Fruit fly (Drosophila melanogaster) whole organism, embryonic: ENCODE data around the gene CG17207.

ENCODE experiments used
- Awh ChIP-seq: fragments of 200-800 bp; sonication (Bioruptor generic); IDR thresholded peaks from 2 replicates; pipeline ENCODE4, ENCODE4 v1.3.6; 2022; ENCODE audit warnings: missing biosample characterization, missing genetic modification characterization
- B-H1 ChIP-seq: fragments of 200-800 bp; sonication (Bioruptor generic); IDR thresholded peaks from 3 replicates; pipeline ENCODE4 v1.3.6; 2022; ENCODE audit warnings: missing biosample characterization, missing genetic modification characterization
- Bdp1 ChIP-seq: fragments of 200-800 bp; sonication (Bioruptor generic); optimal IDR thresholded peaks from 3 replicates; lab custom pipeline; 2016; ENCODE audit warnings: missing biosample characterization, missing genetic modification characterization
- CG10267 ChIP-seq: fragments of 200-800 bp; sonication (Bioruptor generic); optimal IDR thresholded peaks from 2 replicates; lab custom pipeline; 2018; ENCODE audit warnings: missing biosample characterization, mild to moderate bottlenecking, missing genetic modification characterization, moderate library complexity
- CG11560 ChIP-seq: fragments of 200-800 bp; sonication (Bioruptor generic); IDR thresholded peaks from 3 replicates; pipeline ENCODE4 v1.3.6; 2022; ENCODE audit warnings: missing biosample characterization, missing genetic modification characterization
- CG12071 ChIP-seq: fragments of 200-800 bp; sonication (Bioruptor generic); optimal IDR thresholded peaks from 3 replicates; lab custom pipeline; 2018; ENCODE audit warnings: missing biosample characterization, mild to moderate bottlenecking, missing genetic modification characterization
- CG12104 ChIP-seq: fragments of 200-800 bp; sonication (Bioruptor generic); optimal IDR thresholded peaks from 3 replicates; lab custom pipeline; 2016; ENCODE audit warnings: missing biosample characterization, missing genetic modification characterization
- CG12236 ChIP-seq: fragments of 200-800 bp; sonication (Bioruptor generic); optimal IDR thresholded peaks from 2 replicates; lab custom pipeline; 2016; ENCODE audit warnings: missing biosample characterization, missing genetic modification characterization
- CG12942 ChIP-seq: fragments of 200-800 bp; sonication (Bioruptor generic); optimal IDR thresholded peaks from 3 replicates; lab custom pipeline; 2016; ENCODE audit warnings: missing biosample characterization, missing genetic modification characterization
- CG14014 ChIP-seq: fragments of 200-800 bp; sonication (Bioruptor generic); IDR thresholded peaks from 2 replicates; pipeline ENCODE4 v1.3.6; 2022; ENCODE audit warnings: missing biosample characterization, missing genetic modification characterization
- CG15514 ChIP-seq: fragments of 200-800 bp; sonication (Bioruptor generic); optimal IDR thresholded peaks from 3 replicates; lab custom pipeline; 2017; ENCODE audit warnings: missing biosample characterization, missing genetic modification characterization, mild to moderate bottlenecking, moderate library complexity, missing genetic modification reagents
- CG33557 ChIP-seq: fragments of 200-800 bp; sonication (Bioruptor generic); optimal IDR thresholded peaks from 2 replicates; lab custom pipeline; 2019; ENCODE audit warnings: missing biosample characterization, mild to moderate bottlenecking, missing genetic modification characterization, moderate library complexity
- CG5245 ChIP-seq: fragments of 200-800 bp; sonication (Bioruptor generic); optimal IDR thresholded peaks from 3 replicates; lab custom pipeline; 2016; ENCODE audit warnings: missing biosample characterization, missing genetic modification characterization
- CG7987 ChIP-seq: fragments of 200-800 bp; sonication (Bioruptor generic); optimal IDR thresholded peaks from 2 replicates; lab custom pipeline; 2018; ENCODE audit warnings: missing biosample characterization, mild to moderate bottlenecking, missing genetic modification characterization, moderate library complexity
- CG8281 ChIP-seq: fragments of 200-800 bp; sonication (Bioruptor generic); optimal IDR thresholded peaks from 2 replicates; lab custom pipeline; 2018; ENCODE audit warnings: missing biosample characterization, mild to moderate bottlenecking, missing genetic modification characterization, moderate library complexity
- CG9876 ChIP-seq: fragments of 200-800 bp; sonication (Bioruptor generic); optimal IDR thresholded peaks from 2 replicates; lab custom pipeline; 2016; ENCODE audit warnings: missing biosample characterization, missing genetic modification characterization
- Gsc ChIP-seq: fragments of 200-800 bp; sonication (Bioruptor generic); IDR thresholded peaks from 2 replicates; pipeline ENCODE4 v1.3.6; 2022; ENCODE audit warnings: missing biosample characterization, missing genetic modification characterization
- HLH4C ChIP-seq: fragments of 200-800 bp; sonication (Bioruptor generic); IDR thresholded peaks from 3 replicates; pipeline ENCODE4 v1.3.6; 2022; ENCODE audit warnings: missing biosample characterization, missing genetic modification characterization; ENCODE audit not compliant: partially characterized antibody
- Hand ChIP-seq: fragments of 200-800 bp; sonication (Bioruptor generic); optimal IDR thresholded peaks from 2 replicates; lab custom pipeline; 2017; ENCODE audit warnings: mild to moderate bottlenecking, missing biosample characterization, missing genetic modification reagents, missing genetic modification characterization
- HmgZ ChIP-seq: fragments of 200-800 bp; sonication (Bioruptor generic); optimal IDR thresholded peaks from 2 replicates; lab custom pipeline; 2018; ENCODE audit warnings: missing biosample characterization, mild to moderate bottlenecking, missing genetic modification characterization
- Hr51 ChIP-seq, 2 experiments: fragments of 200-800 bp; sonication (Bioruptor generic); optimal IDR thresholded peaks; 2 replicates in 1 of 2; 3 replicates in 1 of 2; lab custom pipeline; 2016 to 2018; ENCODE audit warnings: missing biosample characterization in 2 of 2, missing genetic modification characterization in 2 of 2, mild to moderate bottlenecking in 1 of 2, moderate library complexity in 1 of 2
- MBD-R2 ChIP-seq: fragments of 200-800 bp; sonication (Bioruptor generic); IDR thresholded peaks from 2 replicates; pipeline ENCODE4 v1.3.6; 2022; ENCODE audit warnings: missing biosample characterization, missing genetic modification characterization
- MESR4 ChIP-seq: fragments of 200-800 bp; sonication (Bioruptor generic); optimal IDR thresholded peaks from 2 replicates; lab custom pipeline; 2018; ENCODE audit warnings: missing biosample characterization, mild to moderate bottlenecking, missing genetic modification characterization, moderate library complexity
- Med ChIP-seq: fragments of 200-800 bp; sonication (Bioruptor generic); peaks from one replicate; lab custom pipeline; 2016; ENCODE audit warnings: missing biosample characterization, missing genetic modification characterization, mild to moderate bottlenecking, inconsistent platforms, moderate library complexity
- Opbp ChIP-seq: fragments of 200-800 bp; sonication (Bioruptor generic); IDR thresholded peaks from 3 replicates; pipeline ENCODE4 v1.3.6; 2022; ENCODE audit warnings: missing biosample characterization, missing genetic modification characterization; ENCODE audit not compliant: partially characterized antibody
- Scr ChIP-seq: fragments of 200-800 bp; sonication (Bioruptor generic); IDR thresholded peaks from 2 replicates; pipeline ENCODE4 v1.3.6; 2022; ENCODE audit warnings: missing biosample characterization, missing genetic modification characterization; ENCODE audit not compliant: partially characterized antibody
- Sry-β ChIP-seq: fragments of 200-800 bp; sonication (Bioruptor generic); optimal IDR thresholded peaks from 2 replicates; lab custom pipeline; 2018; ENCODE audit warnings: missing biosample characterization, mild to moderate bottlenecking, missing genetic modification characterization, moderate library complexity
- Stat92E ChIP-seq, 3 experiments: fragments of >200 bp in 2 of 3; fragments of 200-800 bp in 1 of 3; sonication (Bioruptor generic) in 1 of 3; optimal IDR thresholded peaks; 2 replicates each; lab custom pipeline; 2017 to 2019; ENCODE audit warnings: missing biosample characterization in 3 of 3, missing genetic modification characterization in 3 of 3, mild to moderate bottlenecking in 1 of 3, moderate library complexity in 1 of 3
- Vsx1 ChIP-seq: fragments of 200-800 bp; sonication (Bioruptor generic); optimal IDR thresholded peaks from 2 replicates; lab custom pipeline; 2017; ENCODE audit warnings: missing biosample characterization, mild to moderate bottlenecking, missing genetic modification characterization, missing genetic modification reagents
- ab ChIP-seq: fragments of 200-800 bp; sonication (Bioruptor generic); optimal IDR thresholded peaks from 2 replicates; lab custom pipeline; 2016; ENCODE audit warnings: missing biosample characterization, missing genetic modification characterization
- ac ChIP-seq: fragments of 200-800 bp; sonication (Bioruptor generic); optimal IDR thresholded peaks from 3 replicates; lab custom pipeline; 2017; ENCODE audit warnings: missing biosample characterization, mild to moderate bottlenecking, missing genetic modification characterization
- bigmax ChIP-seq: fragments of 200-800 bp; sonication (Bioruptor generic); optimal IDR thresholded peaks from 2 replicates; lab custom pipeline; 2018; ENCODE audit warnings: missing biosample characterization, mild to moderate bottlenecking, missing genetic modification characterization
- chm ChIP-seq: fragments of 200-800 bp; sonication (Bioruptor generic); IDR thresholded peaks from 2 replicates; pipeline ENCODE4 v1.3.6; 2022; ENCODE audit warnings: missing biosample characterization, missing genetic modification characterization
- corto ChIP-seq: fragments of 200-800 bp; sonication (Bioruptor generic); optimal IDR thresholded peaks from 2 replicates; lab custom pipeline; 2016; ENCODE audit warnings: missing biosample characterization, mild to moderate bottlenecking, missing genetic modification characterization, moderate library complexity
- exex ChIP-seq: fragments of 200-800 bp; sonication (Bioruptor generic); optimal IDR thresholded peaks from 4 replicates; lab custom pipeline; 2018; ENCODE audit warnings: missing biosample characterization, mild to moderate bottlenecking, missing genetic modification characterization, moderate library complexity
- gem ChIP-seq: fragments of 200-800 bp; sonication (Bioruptor generic); optimal IDR thresholded peaks from 2 replicates; lab custom pipeline; 2019; ENCODE audit warnings: missing biosample characterization, mild to moderate bottlenecking, missing genetic modification characterization, moderate library complexity
- hbn ChIP-seq: fragments of 200-800 bp; sonication (Bioruptor generic); IDR thresholded peaks from 2 replicates; pipeline ENCODE4 v1.3.6; 2022; ENCODE audit warnings: missing biosample characterization, missing genetic modification characterization; ENCODE audit not compliant: partially characterized antibody
- insv ChIP-seq, 2 experiments: fragments of 200-800 bp; sonication (Bioruptor generic); optimal IDR thresholded peaks; 3 replicates each; lab custom pipeline; 2016 to 2018; ENCODE audit warnings: missing biosample characterization in 2 of 2, missing genetic modification characterization in 2 of 2
- kah ChIP-seq: fragments of 200-800 bp; sonication (Bioruptor generic); optimal IDR thresholded peaks from 2 replicates; lab custom pipeline; 2018; ENCODE audit warnings: missing biosample characterization, mild to moderate bottlenecking, missing genetic modification characterization
- mirr ChIP-seq: fragments of 200-800 bp; sonication (Bioruptor generic); optimal IDR thresholded peaks from 3 replicates; lab custom pipeline; 2018; ENCODE audit warnings: missing biosample characterization, mild to moderate bottlenecking, missing genetic modification characterization
- nerfin-1 ChIP-seq: fragments of 200-800 bp; sonication (Bioruptor generic); optimal IDR thresholded peaks from 3 replicates; lab custom pipeline; 2019; ENCODE audit warnings: missing biosample characterization, mild to moderate bottlenecking, missing genetic modification characterization, moderate library complexity
- sc ChIP-seq, 3 experiments: fragments of >200 bp in 2 of 3; fragments of 200-800 bp in 1 of 3; sonication (Bioruptor generic) in 1 of 3; optimal IDR thresholded peaks; 2 replicates in 2 of 3; 3 replicates in 1 of 3; lab custom pipeline; 2017; ENCODE audit warnings: mild to moderate bottlenecking in 1 of 3, missing biosample characterization in 1 of 3, missing genetic modification characterization in 1 of 3, missing genetic modification reagents in 1 of 3
- sd ChIP-seq: fragments of 200-800 bp; sonication (Bioruptor generic); optimal IDR thresholded peaks from 3 replicates; lab custom pipeline; 2018; ENCODE audit warnings: missing biosample characterization, mild to moderate bottlenecking, missing genetic modification characterization, moderate library complexity
- sens ChIP-seq: fragments of 200-800 bp; sonication (Bioruptor generic); peaks from one replicate; lab custom pipeline; 2016; ENCODE audit warnings: missing biosample characterization, missing genetic modification characterization
- shn ChIP-seq: fragments of 200-800 bp; sonication (Bioruptor generic); optimal IDR thresholded peaks from 3 replicates; lab custom pipeline; 2016; ENCODE audit warnings: missing biosample characterization, missing genetic modification characterization
- trh ChIP-seq: fragments of 200-800 bp; sonication (Bioruptor generic); optimal IDR thresholded peaks from 2 replicates; lab custom pipeline; 2016; ENCODE audit warnings: missing biosample characterization, missing genetic modification characterization
- zen ChIP-seq: fragments of 200-800 bp; sonication (Bioruptor generic); optimal IDR thresholded peaks from 3 replicates; lab custom pipeline; 2018; ENCODE audit warnings: missing biosample characterization, mild to moderate bottlenecking, missing genetic modification characterization, moderate library complexity
- zf30C ChIP-seq: fragments of 200-800 bp; sonication (Bioruptor generic); optimal IDR thresholded peaks from 3 replicates; lab custom pipeline; 2018; ENCODE audit warnings: missing biosample characterization, mild to moderate bottlenecking, missing genetic modification characterization

CG17207 gene

DNA sequence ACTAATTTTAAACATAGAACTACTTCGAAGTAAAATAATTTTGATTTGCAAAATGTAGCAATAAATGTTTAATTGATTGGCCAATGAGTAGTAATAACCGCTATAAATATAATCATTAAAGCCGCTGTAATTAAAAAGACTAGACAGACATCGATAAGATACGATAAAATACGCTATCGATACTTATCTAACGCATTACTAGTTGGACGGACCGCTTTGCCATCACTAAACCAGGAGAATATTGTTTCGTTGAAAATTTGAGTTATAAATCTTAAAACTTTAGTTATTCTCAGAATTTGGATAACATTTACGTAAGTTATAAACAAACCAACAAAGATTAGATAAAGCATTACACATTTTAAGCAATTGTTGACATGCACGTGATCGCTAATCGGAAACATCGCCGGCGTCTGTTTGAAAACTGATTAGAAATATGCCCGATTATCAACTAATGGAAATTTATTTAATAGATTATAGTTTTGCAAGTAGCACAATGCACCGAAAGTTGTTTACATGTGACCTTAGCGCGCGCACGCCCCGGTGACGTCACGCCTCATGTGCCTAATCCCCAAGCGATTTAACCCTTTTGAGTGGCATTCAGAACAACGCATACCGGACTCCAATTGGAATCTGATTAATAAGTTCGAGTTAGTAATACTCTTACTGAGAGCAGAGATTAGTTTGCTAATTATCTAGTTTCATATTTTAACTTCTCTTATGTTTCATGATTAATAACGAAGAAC is 633 bp upstream of the CG17207 start, which contains the start of gene Desat1 (continued):
- TF ChIP-seq nerfin-1 (tag; lab: Kevin White, UChicago) = peak; percentile 19
- no peak for TF ChIP-seq sc (optimal IDR thresholded peaks at IDR 0.05; lab: Kevin White, UChicago)
- TF ChIP-seq sc (GFP tag; optimal IDR thresholded peaks at IDR 0.05; lab: Kevin White, UChicago) = no peak
- TF ChIP-seq trh (GFP tag; lab: Kevin White, UChicago) = no peak
- TF ChIP-seq zf30C = no peak
- peak; percentile 55 for TF ChIP-seq Sry-β
- peak; percentile 89 for TF ChIP-seq hbn (GFP tag; lab: Robert Waterston, UW)
- TF ChIP-seq MBD-R2 (GFP tag; lab: Robert Waterston, UW) = peak; percentile 54
- peak; percentile 23 for TF ChIP-seq CG33557 (GFP tag; lab: Kevin White, UChicago)
- TF ChIP-seq Hand (GFP tag; lab: Kevin White, UChicago) = no peak
- TF ChIP-seq CG8281 (tag; lab: Kevin White, UChicago) = no peak
- TF ChIP-seq kah (GFP tag; lab: Kevin White, UChicago) = no peak
- no peak for TF ChIP-seq bigmax
- no peak for TF ChIP-seq CG12104 (GFP tag; lab: Kevin White, UChicago)
- TF ChIP-seq Bdp1 (GFP tag; lab: Kevin White, UChicago) = no peak
- peak; percentile 36 for TF ChIP-seq HmgZ
- TF ChIP-seq Vsx1 = no peak
- TF ChIP-seq Awh = no peak
- TF ChIP-seq exex = peak; percentile 82
- TF ChIP-seq chm (GFP tag; lab: Robert Waterston, UW) = no peak
- TF ChIP-seq insv (GFP tag; optimal IDR thresholded peaks at IDR 0.05; lab: Kevin White, UChicago) = peak; percentile 86 to 97
- peak; percentile 72 for TF ChIP-seq Med (GFP tag; lab: Kevin White, UChicago)
- no peak for TF ChIP-seq Gsc
- no peak for TF ChIP-seq CG11560
- TF ChIP-seq B-H1 = no peak
- no peak for TF ChIP-seq ab (GFP tag; lab: Kevin White, UChicago)
- TF ChIP-seq gem (tag; lab: Kevin White, UChicago) = peak; percentile 11
- TF ChIP-seq mirr (GFP tag; lab: Kevin White, UChicago) = no peak
- TF ChIP-seq CG12942 (GFP tag; lab: Kevin White, UChicago) = no peak
- peak; percentile 40 for TF ChIP-seq MESR4
- peak in 1 of 3 experiments; percentile 41 for TF ChIP-seq Stat92E (GFP tag; optimal IDR thresholded peaks at IDR 0.05; lab: Kevin White, UChicago)
- no peak for TF ChIP-seq CG12236 (GFP tag; lab: Kevin White, UChicago)
- no peak for TF ChIP-seq shn (GFP tag; lab: Kevin White, UChicago)
- TF ChIP-seq Opbp = peak; percentile 93
- TF ChIP-seq ac (GFP tag; lab: Kevin White, UChicago) = no peak
- TF ChIP-seq CG15514 (GFP tag; lab: Kevin White, UChicago) = peak; percentile 41
- peak; percentile 29 for TF ChIP-seq sd (tag; lab: Kevin White, UChicago)
- peak; percentile 89 for TF ChIP-seq HLH4C (GFP tag; lab: Robert Waterston, UW)
- TF ChIP-seq Hr51 (GFP tag; optimal IDR thresholded peaks at IDR 0.05; lab: Kevin White, UChicago) = no peak
- no peak for TF ChIP-seq CG9876 (GFP tag; lab: Kevin White, UChicago)
- no peak for TF ChIP-seq CG14014
- TF ChIP-seq sens (GFP tag; lab: Kevin White, UChicago) = peak; percentile 69
- peak; percentile 50 for TF ChIP-seq CG10267 (tag; lab: Kevin White, UChicago)
- TF ChIP-seq corto (GFP tag; lab: Kevin White, UChicago) = no peak
- TF ChIP-seq CG12071 (GFP tag; lab: Kevin White, UChicago) = no peak
- no peak for TF ChIP-seq CG5245 (GFP tag; lab: Kevin White, UChicago)
- TF ChIP-seq Scr (GFP tag; lab: Robert Waterston, UW) = peak; percentile 91
- TF ChIP-seq zen (tag; lab: Kevin White, UChicago) = peak; percentile 79
- peak; percentile 80 for TF ChIP-seq CG7987 (GFP tag; lab: Kevin White, UChicago)
